Fruit fly (Drosophila melanogaster) whole organism, embryonic: ENCODE measurements around the gene CG6791.

Experiments used
- Asciz ChIP-seq: fragments of 200-800 bp; sonication (Bioruptor generic); optimal IDR thresholded peaks from 2 replicates; lab custom pipeline; 2017; ENCODE audit warnings: missing biosample characterization, mild to moderate bottlenecking, missing genetic modification characterization, missing genetic modification reagents
- Atf6 ChIP-seq: fragments of 200-800 bp; sonication (Bioruptor generic); IDR thresholded peaks from 2 replicates; pipeline ENCODE4 v1.3.6; 2022; ENCODE audit warnings: missing biosample characterization, missing genetic modification characterization
- Awh ChIP-seq: fragments of 200-800 bp; sonication (Bioruptor generic); IDR thresholded peaks from 2 replicates; pipeline ENCODE4, ENCODE4 v1.3.6; 2022; ENCODE audit warnings: missing biosample characterization, missing genetic modification characterization
- Bteb2 ChIP-seq: fragments of 200-800 bp; sonication (Bioruptor generic); optimal IDR thresholded peaks from 2 replicates; lab custom pipeline; 2016; ENCODE audit warnings: missing biosample characterization, missing genetic modification characterization
- CG10147 ChIP-seq: fragments of 200-800 bp; sonication (Bioruptor generic); optimal IDR thresholded peaks from 2 replicates; lab custom pipeline; 2019; ENCODE audit warnings: missing biosample characterization, mild to moderate bottlenecking, missing genetic modification characterization, moderate library complexity
- CG10267 ChIP-seq: fragments of 200-800 bp; sonication (Bioruptor generic); optimal IDR thresholded peaks from 2 replicates; lab custom pipeline; 2018; ENCODE audit warnings: missing biosample characterization, mild to moderate bottlenecking, missing genetic modification characterization, moderate library complexity
- CG11093 ChIP-seq: fragments of 200-800 bp; sonication (Bioruptor generic); IDR thresholded peaks from 3 replicates; pipeline ENCODE4 v1.3.6; 2022; ENCODE audit warnings: missing biosample characterization, missing genetic modification characterization
- CG11695 ChIP-seq: fragments of 200-800 bp; sonication (Bioruptor generic); IDR thresholded peaks from 3 replicates; pipeline ENCODE4 v1.3.6; 2022; ENCODE audit warnings: missing biosample characterization, missing genetic modification characterization
- CG11696 ChIP-seq: fragments of 200-800 bp; sonication (Bioruptor generic); IDR thresholded peaks from 2 replicates; pipeline ENCODE4 v1.3.6; 2022; ENCODE audit warnings: missing biosample characterization, missing genetic modification characterization
- CG15479 ChIP-seq: fragments of 200-800 bp; sonication (Bioruptor generic); optimal IDR thresholded peaks from 3 replicates; lab custom pipeline; 2019; ENCODE audit warnings: missing biosample characterization, mild to moderate bottlenecking, missing genetic modification characterization, moderate library complexity
- CG1602 ChIP-seq: fragments of 200-800 bp; sonication (Bioruptor generic); optimal IDR thresholded peaks from 3 replicates; lab custom pipeline; 2016; ENCODE audit warnings: missing biosample characterization, missing genetic modification characterization
- CG16779 ChIP-seq: fragments of 200-800 bp; sonication (Bioruptor generic); IDR thresholded peaks from 2 replicates; pipeline ENCODE4 v1.3.6; 2022; ENCODE audit warnings: missing biosample characterization, missing genetic modification characterization
- CG17361 ChIP-seq: fragments of 200-800 bp; sonication (Bioruptor generic); IDR thresholded peaks from 3 replicates; pipeline ENCODE4 v1.3.6; 2022; ENCODE audit warnings: missing biosample characterization, missing genetic modification characterization
- CG18764 ChIP-seq: fragments of 200-800 bp; sonication (Bioruptor generic); optimal IDR thresholded peaks from 3 replicates; lab custom pipeline; 2016; ENCODE audit warnings: missing biosample characterization, missing genetic modification characterization
- CG2712 ChIP-seq: fragments of 200-800 bp; optimal IDR thresholded peaks from 3 replicates; lab custom pipeline; 2019; ENCODE audit warnings: missing biosample characterization, mild to moderate bottlenecking, missing genetic modification characterization, moderate library complexity
- CG3065 ChIP-seq: fragments of 200-800 bp; sonication (Bioruptor generic); optimal IDR thresholded peaks from 2 replicates; lab custom pipeline; 2016; ENCODE audit warnings: missing biosample characterization, missing genetic modification characterization
- CG31441 ChIP-seq: fragments of 200-800 bp; sonication (Bioruptor generic); IDR thresholded peaks from 2 replicates; pipeline ENCODE4 v1.3.6; 2022; ENCODE audit warnings: missing biosample characterization, missing genetic modification characterization
- CG3726 ChIP-seq: fragments of 200-800 bp; sonication (Bioruptor generic); IDR thresholded peaks from 3 replicates; pipeline ENCODE4, ENCODE4 v1.3.6; 2022; ENCODE audit warnings: missing biosample characterization, missing genetic modification characterization
- CG6254 ChIP-seq: fragments of 200-800 bp; sonication (Bioruptor generic); optimal IDR thresholded peaks from 3 replicates; lab custom pipeline; 2017; ENCODE audit warnings: mild to moderate bottlenecking, missing biosample characterization, missing genetic modification reagents, missing genetic modification characterization
- CG6791 ChIP-seq: fragments of 200-800 bp; sonication (Bioruptor generic); IDR thresholded peaks from 3 replicates; pipeline ENCODE4 v1.3.6; 2022; ENCODE audit warnings: missing biosample characterization, missing genetic modification characterization; ENCODE audit not compliant: partially characterized antibody
- CG7556 ChIP-seq: fragments of 200-800 bp; sonication (Bioruptor generic); optimal IDR thresholded peaks from 2 replicates; lab custom pipeline; 2017; ENCODE audit warnings: missing biosample characterization, mild to moderate bottlenecking, missing genetic modification characterization
- CG9215 ChIP-seq: fragments of 200-800 bp; sonication (Bioruptor generic); IDR thresholded peaks from 2 replicates; pipeline ENCODE4 v1.3.6; 2022; ENCODE audit warnings: missing biosample characterization, missing genetic modification characterization
- CTCF ChIP-seq: fragments of 200-800 bp; sonication (Bioruptor generic); optimal IDR thresholded peaks from 2 replicates; lab custom pipeline; 2017; ENCODE audit warnings: missing biosample characterization, mild to moderate bottlenecking, missing genetic modification characterization, moderate library complexity
- CoRest ChIP-seq: fragments of 200-800 bp; sonication (Bioruptor generic); optimal IDR thresholded peaks from 3 replicates; lab custom pipeline; 2018; ENCODE audit warnings: missing biosample characterization, mild to moderate bottlenecking, missing genetic modification characterization, moderate library complexity
- Dip2 ChIP-seq: fragments of 200-800 bp; sonication (Bioruptor generic); IDR thresholded peaks from 2 replicates; pipeline ENCODE4 v1.3.6; 2022; ENCODE audit warnings: missing biosample characterization, missing genetic modification characterization
- Hsf ChIP-seq: fragments of 200-800 bp; sonication (Bioruptor generic); optimal IDR thresholded peaks from 3 replicates; lab custom pipeline; 2016; ENCODE audit warnings: missing biosample characterization, missing genetic modification characterization
- Kr ChIP-seq: fragments of 200-800 bp; sonication (Bioruptor generic); optimal IDR thresholded peaks from 2 replicates; lab custom pipeline; 2017; ENCODE audit warnings: missing biosample characterization, mild to moderate bottlenecking, missing genetic modification characterization
- Max ChIP-seq: fragments of 200-800 bp; sonication (Bioruptor generic); optimal IDR thresholded peaks from 2 replicates; lab custom pipeline; 2016; ENCODE audit warnings: missing biosample characterization, mild to moderate bottlenecking, missing genetic modification characterization
- Myb ChIP-seq: fragments of 200-800 bp; sonication (Bioruptor generic); optimal IDR thresholded peaks from 2 replicates; lab custom pipeline; 2016; ENCODE audit warnings: missing biosample characterization, missing genetic modification characterization
- NFAT ChIP-seq: fragments of 200-800 bp; sonication (Bioruptor generic); IDR thresholded peaks from 2 replicates; pipeline ENCODE4 v1.3.6; 2022; ENCODE audit warnings: missing biosample characterization, missing genetic modification characterization
- Trl ChIP-seq, 3 experiments: fragments of >200 bp in 2 of 3; fragments of 200-800 bp in 1 of 3; sonication (Bioruptor generic) in 1 of 3; optimal IDR thresholded peaks; 2 replicates in 1 of 3; 3 replicates in 2 of 3; lab custom pipeline; 2016 to 2017; ENCODE audit warnings: missing biosample characterization in 1 of 3, missing genetic modification characterization in 1 of 3
- Vsx1 ChIP-seq: fragments of 200-800 bp; sonication (Bioruptor generic); optimal IDR thresholded peaks from 2 replicates; lab custom pipeline; 2017; ENCODE audit warnings: missing biosample characterization, mild to moderate bottlenecking, missing genetic modification characterization, missing genetic modification reagents
- al ChIP-seq: fragments of 200-800 bp; sonication (Bioruptor generic); IDR thresholded peaks from 2 replicates; pipeline ENCODE4 v1.3.6; 2022; ENCODE audit warnings: missing biosample characterization, missing genetic modification characterization
- dati ChIP-seq: fragments of 200-800 bp; sonication (Bioruptor generic); IDR thresholded peaks from 2 replicates; pipeline ENCODE4 v1.3.6; 2022; ENCODE audit warnings: missing biosample characterization, missing genetic modification characterization
- dmrt11E ChIP-seq: fragments of 200-800 bp; sonication (Bioruptor generic); optimal IDR thresholded peaks from 3 replicates; lab custom pipeline; 2018; ENCODE audit warnings: missing biosample characterization, mild to moderate bottlenecking, missing genetic modification characterization, moderate library complexity
- ems ChIP-seq: fragments of 200-800 bp; sonication (Bioruptor generic); optimal IDR thresholded peaks from 3 replicates; lab custom pipeline; 2016; ENCODE audit warnings: missing biosample characterization, missing genetic modification characterization
- fru ChIP-seq: fragments of >200 bp; optimal IDR thresholded peaks from 2 replicates; lab custom pipeline; 2017
- grau ChIP-seq: fragments of 200-800 bp; optimal IDR thresholded peaks from 3 replicates; lab custom pipeline; 2019; ENCODE audit warnings: missing biosample characterization, mild to moderate bottlenecking, missing genetic modification characterization, moderate library complexity
- grn ChIP-seq: fragments of 200-800 bp; sonication (Bioruptor generic); optimal IDR thresholded peaks from 3 replicates; lab custom pipeline; 2017; ENCODE audit warnings: missing biosample characterization, missing genetic modification characterization
- hb ChIP-seq: fragments of 200-800 bp; sonication (Bioruptor generic); IDR thresholded peaks from 3 replicates; pipeline ENCODE4 v1.3.6; 2022; ENCODE audit warnings: missing biosample characterization, missing genetic modification characterization; ENCODE audit not compliant: partially characterized antibody
- kah ChIP-seq: fragments of 200-800 bp; sonication (Bioruptor generic); optimal IDR thresholded peaks from 2 replicates; lab custom pipeline; 2018; ENCODE audit warnings: missing biosample characterization, mild to moderate bottlenecking, missing genetic modification characterization
- nom ChIP-seq: fragments of 200-800 bp; sonication (Bioruptor generic); optimal IDR thresholded peaks from 2 replicates; lab custom pipeline; 2017; ENCODE audit warnings: missing biosample characterization, missing genetic modification characterization, mild to moderate bottlenecking, moderate library complexity, missing genetic modification reagents
- pan ChIP-seq, 4 experiments: fragments of >200 bp in 3 of 4; fragments of 200-800 bp in 1 of 4; sonication (Bioruptor generic) in 1 of 4; optimal IDR thresholded peaks in 3 of 4; IDR thresholded peaks in 1 of 4; 2 replicates each; pipeline versions ENCODE4 v1.3.6 to Lab custom; 2017 to 2022; ENCODE audit warnings: missing biosample characterization in 2 of 4, missing genetic modification characterization in 2 of 4, mixed read lengths in 1 of 4
- ranshi ChIP-seq: fragments of 200-800 bp; sonication (Bioruptor generic); IDR thresholded peaks from 2 replicates; pipeline ENCODE4 v1.3.6; 2022; ENCODE audit warnings: missing biosample characterization, missing genetic modification characterization
- row ChIP-seq: fragments of 200-800 bp; sonication (Bioruptor generic); IDR thresholded peaks from 3 replicates; pipeline ENCODE4 v1.3.6; 2022; ENCODE audit warnings: missing biosample characterization, missing genetic modification characterization
- schlank ChIP-seq: fragments of 200-800 bp; sonication (Bioruptor generic); optimal IDR thresholded peaks from 2 replicates; lab custom pipeline; 2018; ENCODE audit warnings: missing biosample characterization, mild to moderate bottlenecking, missing genetic modification characterization
- sisA ChIP-seq: fragments of 200-800 bp; sonication (Bioruptor generic); IDR thresholded peaks from 2 replicates; pipeline ENCODE4 v1.3.6; 2022; ENCODE audit warnings: missing biosample characterization, missing genetic modification characterization
- tio ChIP-seq: fragments of 200-800 bp; sonication (Bioruptor generic); optimal IDR thresholded peaks from 2 replicates; lab custom pipeline; 2017; ENCODE audit warnings: missing biosample characterization, missing genetic modification characterization, inconsistent platforms
- vfl ChIP-seq: fragments of 200-800 bp; sonication (Bioruptor generic); optimal IDR thresholded peaks from 2 replicates; lab custom pipeline; 2016; ENCODE audit warnings: missing biosample characterization, missing genetic modification characterization
- yki ChIP-seq: fragments of >200 bp; optimal IDR thresholded peaks from 3 replicates; lab custom pipeline; 2018
- zf30C ChIP-seq: fragments of 200-800 bp; sonication (Bioruptor generic); optimal IDR thresholded peaks from 3 replicates; lab custom pipeline; 2018; ENCODE audit warnings: missing biosample characterization, mild to moderate bottlenecking, missing genetic modification characterization

Gene CG6791

DNA sequence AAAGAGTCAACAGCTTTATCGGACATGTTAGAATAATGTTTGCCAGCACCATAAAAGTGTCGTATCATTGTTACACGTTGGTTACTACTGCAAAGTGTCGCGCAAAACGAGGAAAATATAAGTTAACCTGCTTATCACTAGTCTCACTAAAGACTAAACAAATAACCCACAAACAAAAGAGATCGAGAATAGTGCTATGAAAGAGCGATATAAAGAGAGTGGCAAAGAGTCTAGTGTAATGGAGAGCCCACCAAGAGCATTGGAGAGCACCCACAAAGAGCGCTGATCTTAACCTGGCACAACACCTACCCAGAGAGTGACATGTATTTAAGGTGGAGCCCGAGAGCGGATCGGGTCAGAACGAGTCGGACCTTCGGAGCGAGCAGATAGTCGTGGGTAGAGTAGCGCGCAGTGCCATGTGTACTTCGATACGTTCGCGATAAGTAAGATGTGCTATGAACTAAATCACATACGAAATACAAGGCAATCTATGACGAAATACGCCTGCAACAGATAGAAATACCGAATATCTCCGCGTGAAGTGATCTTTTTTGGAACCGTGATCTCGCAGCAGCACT, 21.0 kb downstream of the CG6791 start, which contains the start of gene Mrp4 (continued):
- TF ChIP-seq row (GFP tag; lab: Robert Waterston, UW): no peak; the same call in 2 of the 3 replicates
- no peak for TF ChIP-seq al
- no peak for TF ChIP-seq CG10267 (tag; lab: Kevin White, UChicago)
- no peak for TF ChIP-seq CG17361 (GFP tag; lab: Robert Waterston, UW)
- TF ChIP-seq dati: no peak
- no peak for TF ChIP-seq Max (GFP tag; lab: Kevin White, UChicago)
- TF ChIP-seq ranshi (GFP tag; lab: Robert Waterston, UW): peak; percentile 52; the same call in 1 of the 2 replicates
- TF ChIP-seq kah (GFP tag; lab: Kevin White, UChicago): peak; percentile 49
- TF ChIP-seq CG15479 (GFP tag; lab: Kevin White, UChicago): no peak
- peak; percentile 83 for TF ChIP-seq nom (GFP tag; lab: Kevin White, UChicago)
- TF ChIP-seq CG6791: no peak; the same call in 2 of the 3 replicates
- peak; percentile 81 for TF ChIP-seq NFAT (GFP tag; lab: Robert Waterston, UW)
- 0 out of 2 replicates have a peak, but pooled peaks have one; percentile 45 for TF ChIP-seq CG16779
- peak; percentile 34 for TF ChIP-seq CG7556 (GFP tag; lab: Kevin White, UChicago)
- TF ChIP-seq zf30C: no peak
- TF ChIP-seq Hsf (GFP tag; lab: Kevin White, UChicago): no peak
- TF ChIP-seq CG1602: no peak
- no peak for TF ChIP-seq pan (optimal IDR thresholded peaks at IDR 0.05; lab: Kevin White, UChicago)
- TF ChIP-seq pan (GFP tag; optimal IDR thresholded peaks at IDR 0.05 in 1 of 2, IDR thresholded peaks at IDR 0.05 in 1 of 2): peak in 1 of 2 experiments; percentile 49
- TF ChIP-seq Asciz (GFP tag; lab: Kevin White, UChicago): peak; percentile 54
- TF ChIP-seq schlank (tag; lab: Kevin White, UChicago): peak; percentile 28
- TF ChIP-seq Kr (GFP tag; lab: Kevin White, UChicago): no peak
- TF ChIP-seq CG18764 (GFP tag; lab: Kevin White, UChicago): no peak
- TF ChIP-seq CG11696 (GFP tag; lab: Robert Waterston, UW): peak; percentile 56
- TF ChIP-seq Dip2 (GFP tag; lab: Robert Waterston, UW): no peak
- peak; percentile 32; the same call in 1 of the 2 replicates for TF ChIP-seq Awh (GFP tag; lab: Robert Waterston, UW)
- peak; percentile 56 for TF ChIP-seq CG6254
- no peak for TF ChIP-seq yki (lab: Kevin White, UChicago)
- no peak for TF ChIP-seq CG10147 (GFP tag; lab: Kevin White, UChicago)
- no peak for TF ChIP-seq CTCF (GFP tag; lab: Kevin White, UChicago)
- TF ChIP-seq CoRest (tag; lab: Kevin White, UChicago): no peak
- TF ChIP-seq CG3065 (GFP tag; lab: Kevin White, UChicago): no peak
- TF ChIP-seq vfl (GFP tag; lab: Kevin White, UChicago): no peak
- TF ChIP-seq fru (lab: Kevin White, UChicago): no peak
- TF ChIP-seq Trl (optimal IDR thresholded peaks at IDR 0.05; lab: Kevin White, UChicago): peak; percentile 99 to 100
- TF ChIP-seq Trl (GFP tag; optimal IDR thresholded peaks at IDR 0.05; lab: Kevin White, UChicago): peak; percentile 54
- TF ChIP-seq ems (GFP tag; lab: Kevin White, UChicago): no peak
- no peak for TF ChIP-seq Vsx1 (GFP tag; lab: Kevin White, UChicago)
- no peak; the same call in 1 of the 2 replicates for TF ChIP-seq CG31441 (GFP tag; lab: Robert Waterston, UW)
- TF ChIP-seq CG2712: no peak
- TF ChIP-seq CG3726: no peak; the same call in 2 of the 3 replicates
- no peak for TF ChIP-seq grau (tag; lab: Kevin White, UChicago)
- no peak for TF ChIP-seq CG11093
- no peak for TF ChIP-seq hb (GFP tag; lab: Robert Waterston, UW)
- no peak for TF ChIP-seq Myb (GFP tag; lab: Kevin White, UChicago)
- TF ChIP-seq dmrt11E (tag; lab: Kevin White, UChicago): no peak
- no peak; the same call in 1 of the 2 replicates for TF ChIP-seq CG9215 (GFP tag; lab: Robert Waterston, UW)
- TF ChIP-seq Atf6 (GFP tag; lab: Robert Waterston, UW): peak; percentile 78
- TF ChIP-seq sisA (GFP tag; lab: Robert Waterston, UW): no peak
- TF ChIP-seq tio (GFP tag; lab: Kevin White, UChicago): no peak
- peak; percentile 96 for TF ChIP-seq grn (GFP tag; lab: Kevin White, UChicago)
- TF ChIP-seq CG11695 (GFP tag; lab: Robert Waterston, UW): 0 out of 3 replicates have a peak, but pooled peaks have one; percentile 34
- no peak for TF ChIP-seq Bteb2 (GFP tag; lab: Kevin White, UChicago)
